Worm (Caenorhabditis elegans) whole organism, young adult: Measurements from ENCODE around the gene C12D8.20.

Source experiments
- B0035.1 ChIP-seq: sonication (generic microtip); optimal IDR thresholded peaks from 2 replicates; lab custom pipeline; 2016; ENCODE audit warnings: missing genetic modification characterization, mild to moderate bottlenecking, missing compliant biosample characterization, missing genotype, missing genetic modification reagents
- F37B4.10 ChIP-seq: fragments of 200-800 bp; sonication (Bioruptor generic); IDR thresholded peaks from 2 replicates; pipeline ENCODE4 v1.3.6; 2022; ENCODE audit warnings: missing genetic modification characterization, missing compliant biosample characterization
- pha-4 ChIP-seq: fragments of 150-350 bp; sonication (generic microtip); optimal IDR thresholded peaks from 2 replicates; lab custom pipeline; 2014; ENCODE audit warnings: missing biosample characterization, missing genetic modification reagents, missing genetic modification characterization
- somi-1 ChIP-seq: fragments of 200-800 bp; sonication (Bioruptor generic); optimal IDR thresholded peaks from 2 replicates; lab custom pipeline; 2018; ENCODE audit warnings: mild to moderate bottlenecking, missing genetic modification characterization, missing compliant biosample characterization

DNA sequence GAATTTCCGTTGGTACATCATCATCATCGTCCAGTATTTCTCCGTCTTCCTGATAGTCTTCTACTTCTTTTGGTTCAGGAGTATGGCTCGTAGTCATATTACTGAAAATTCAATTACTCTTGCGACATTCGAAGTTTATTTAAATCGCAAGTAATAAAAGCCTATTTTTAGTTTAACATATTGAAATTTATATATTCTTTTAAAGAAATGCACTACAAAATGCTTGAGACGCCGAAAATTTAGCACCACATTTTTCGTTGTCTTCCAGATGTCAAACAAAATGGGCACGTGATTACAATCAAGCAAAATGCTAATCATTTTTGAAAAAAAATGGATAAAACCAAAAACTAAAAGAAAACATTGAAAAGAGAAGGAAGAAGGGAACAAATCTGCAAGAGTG is 10.1 kb upstream of the C12D8.20 start, which contains the start of gene zhit-3:
- TF ChIP-seq B0035.1 (tag; lab: Kevin White, UChicago) (no peak), pha-4 (tag; lab: Kevin White, UChicago) (no peak), F37B4.10 (GFP tag; lab: Robert Waterston, UW) (no peak), somi-1 (GFP tag; lab: Kevin White, UChicago) (no peak)
